Worm (Caenorhabditis elegans): ENCODE data around the gene F13H6.5.

DNA sequence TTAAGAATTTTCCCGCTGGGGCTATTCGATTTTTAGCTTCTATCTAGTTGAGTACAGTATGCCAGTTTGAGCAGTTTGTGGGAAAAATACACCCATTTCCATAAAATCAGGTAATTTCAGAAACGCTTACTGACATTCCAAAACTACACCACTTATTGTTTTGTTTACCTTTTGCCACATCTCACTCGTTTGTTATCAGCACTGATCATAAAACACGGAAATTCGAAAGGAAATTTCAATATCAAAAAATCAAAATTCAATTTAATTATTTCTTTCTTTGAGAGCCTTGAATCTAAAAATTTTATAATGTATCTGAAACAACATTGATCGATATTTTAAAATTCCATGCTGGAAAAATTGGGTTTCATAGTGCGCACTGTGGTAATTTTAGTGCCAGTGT lies 25.8 kb upstream of the F13H6.5 start:
- TF ChIP-seq T22C8.4 (GFP tag; IDR thresholded peaks at IDR 0.05) = no peak
- no peak for TF ChIP-seq ref-1 (GFP tag; conservative IDR thresholded peaks at IDR 0.05)
